Fruit fly (Drosophila melanogaster) whole organism, embryonic: ENCODE measurements around the gene Obp99c.
A peak's percentile ranks its signal among the peaks of the same experiment; 100 is the strongest.

Source experiments
- BEAF-32 ChIP-seq: fragments of 200-800 bp; sonication (Bioruptor generic); optimal IDR thresholded peaks from 3 replicates; lab custom pipeline; 2017; ENCODE audit warnings: missing biosample characterization, missing genetic modification characterization, mild to moderate bottlenecking, moderate library complexity, missing genetic modification reagents
- CG10543 ChIP-seq: fragments of 200-800 bp; sonication (Bioruptor generic); optimal IDR thresholded peaks from 3 replicates; lab custom pipeline; 2017; ENCODE audit warnings: missing biosample characterization, mild to moderate bottlenecking, missing genetic modification characterization, moderate library complexity
- CG12659 ChIP-seq: fragments of 200-800 bp; sonication (Bioruptor generic); optimal IDR thresholded peaks from 3 replicates; lab custom pipeline; 2017; ENCODE audit warnings: mild to moderate bottlenecking, missing biosample characterization, missing genetic modification reagents, missing genetic modification characterization
- CG12942 ChIP-seq: fragments of 200-800 bp; sonication (Bioruptor generic); optimal IDR thresholded peaks from 3 replicates; lab custom pipeline; 2016; ENCODE audit warnings: missing biosample characterization, missing genetic modification characterization
- CG13775 ChIP-seq: fragments of 200-800 bp; sonication (Bioruptor generic); optimal IDR thresholded peaks from 3 replicates; lab custom pipeline; 2017; ENCODE audit warnings: missing biosample characterization, mild to moderate bottlenecking, missing genetic modification characterization
- CG1602 ChIP-seq: fragments of 200-800 bp; sonication (Bioruptor generic); optimal IDR thresholded peaks from 3 replicates; lab custom pipeline; 2016; ENCODE audit warnings: missing biosample characterization, missing genetic modification characterization
- CG17912 ChIP-seq: fragments of 200-800 bp; sonication (Bioruptor generic); optimal IDR thresholded peaks from 2 replicates; lab custom pipeline; 2018; ENCODE audit warnings: missing biosample characterization, mild to moderate bottlenecking, missing genetic modification characterization
- CG30431 ChIP-seq: fragments of 200-800 bp; sonication (Bioruptor generic); optimal IDR thresholded peaks from 2 replicates; lab custom pipeline; 2017; ENCODE audit warnings: missing biosample characterization, missing genetic modification characterization
- CG31441 ChIP-seq: fragments of 200-800 bp; sonication (Bioruptor generic); IDR thresholded peaks from 2 replicates; pipeline ENCODE4 v1.3.6; 2022; ENCODE audit warnings: missing biosample characterization, missing genetic modification characterization
- CG3726 ChIP-seq: fragments of 200-800 bp; sonication (Bioruptor generic); IDR thresholded peaks from 3 replicates; pipeline ENCODE4, ENCODE4 v1.3.6; 2022; ENCODE audit warnings: missing biosample characterization, missing genetic modification characterization
- CG4360 ChIP-seq: fragments of 200-800 bp; sonication (Bioruptor generic); IDR thresholded peaks from 2 replicates; pipeline ENCODE4 v1.3.6; 2022; ENCODE audit warnings: missing biosample characterization, missing genetic modification characterization
- CG4404 ChIP-seq: fragments of 200-800 bp; sonication (Bioruptor generic); IDR thresholded peaks from 2 replicates; pipeline ENCODE4 v1.3.6; 2022; ENCODE audit warnings: missing biosample characterization, missing genetic modification characterization
- CG4820 ChIP-seq: fragments of 200-800 bp; sonication (Bioruptor generic); optimal IDR thresholded peaks from 3 replicates; lab custom pipeline; 2016; ENCODE audit warnings: missing biosample characterization, missing genetic modification characterization
- CG6813 ChIP-seq: fragments of 200-800 bp; sonication (Bioruptor generic); optimal IDR thresholded peaks from 2 replicates; lab custom pipeline; 2017; ENCODE audit warnings: missing biosample characterization, missing genetic modification characterization, mild to moderate bottlenecking, moderate library complexity, missing genetic modification reagents
- CG8290 ChIP-seq, 3 experiments: fragments of 200-800 bp; sonication (Bioruptor generic); optimal IDR thresholded peaks; 2 replicates each; lab custom pipeline; 2016 to 2019; ENCODE audit warnings: missing biosample characterization in 3 of 3, missing genetic modification characterization in 3 of 3, mild to moderate bottlenecking in 2 of 3, moderate library complexity in 1 of 3
- D ChIP-seq, 2 experiments: fragments of 200-800 bp in 1 of 2; fragments of >200 bp in 1 of 2; sonication (Bioruptor generic) in 1 of 2; optimal IDR thresholded peaks; 2 replicates in 1 of 2; 3 replicates in 1 of 2; lab custom pipeline; 2017; ENCODE audit warnings: mild to moderate bottlenecking in 1 of 2, missing biosample characterization in 1 of 2, missing genetic modification characterization in 1 of 2, missing genetic modification reagents in 1 of 2
- ERR ChIP-seq: fragments of 200-800 bp; sonication (Bioruptor generic); optimal IDR thresholded peaks from 2 replicates; lab custom pipeline; 2016; ENCODE audit warnings: missing biosample characterization, missing genetic modification characterization
- Eip74EF ChIP-seq, 2 experiments: fragments of 200-800 bp in 1 of 2; fragments of >200 bp in 1 of 2; sonication (Bioruptor generic) in 1 of 2; optimal IDR thresholded peaks; 2 replicates each; lab custom pipeline; 2017 to 2019; ENCODE audit warnings: missing biosample characterization in 2 of 2, missing genetic modification characterization in 2 of 2, mild to moderate bottlenecking in 1 of 2, moderate library complexity in 1 of 2
- Ets65A ChIP-seq: fragments of 200-800 bp; sonication (Bioruptor generic); peaks from one replicate; lab custom pipeline; 2016; ENCODE audit warnings: missing biosample characterization, missing genetic modification characterization
- Gsc ChIP-seq: fragments of 200-800 bp; sonication (Bioruptor generic); IDR thresholded peaks from 2 replicates; pipeline ENCODE4 v1.3.6; 2022; ENCODE audit warnings: missing biosample characterization, missing genetic modification characterization
- Mrtf ChIP-seq: fragments of 200-800 bp; sonication (Bioruptor generic); IDR thresholded peaks from 3 replicates; pipeline ENCODE4 v1.3.6; 2022; ENCODE audit warnings: missing biosample characterization, missing genetic modification characterization
- NfI ChIP-seq: fragments of 200-800 bp; sonication (Bioruptor generic); optimal IDR thresholded peaks from 3 replicates; lab custom pipeline; 2018; ENCODE audit warnings: missing biosample characterization, mild to moderate bottlenecking, missing genetic modification characterization, moderate library complexity
- Pdp1 ChIP-seq, 2 experiments: fragments of 200-800 bp; sonication (Bioruptor generic); optimal IDR thresholded peaks; 3 replicates each; lab custom pipeline; 2016; ENCODE audit warnings: missing biosample characterization in 2 of 2, missing genetic modification characterization in 2 of 2, mild to moderate bottlenecking in 1 of 2, moderate library complexity in 1 of 2
- Tbp ChIP-seq: fragments of >200 bp; optimal IDR thresholded peaks from 2 replicates; lab custom pipeline; 2018; ENCODE audit warnings: missing biosample characterization, missing genetic modification characterization
- Vsx1 ChIP-seq: fragments of 200-800 bp; sonication (Bioruptor generic); optimal IDR thresholded peaks from 2 replicates; lab custom pipeline; 2017; ENCODE audit warnings: missing biosample characterization, mild to moderate bottlenecking, missing genetic modification characterization, missing genetic modification reagents
- Xrp1 ChIP-seq: fragments of 200-800 bp; sonication (Bioruptor generic); IDR thresholded peaks from 2 replicates; pipeline ENCODE4 v1.3.6; 2022; ENCODE audit warnings: missing biosample characterization, missing genetic modification characterization
- ap ChIP-seq: fragments of 200-800 bp; sonication (Bioruptor generic); IDR thresholded peaks from 2 replicates; pipeline ENCODE4 v1.3.6; 2022; ENCODE audit warnings: missing biosample characterization, missing genetic modification characterization
- ara ChIP-seq: fragments of 200-800 bp; sonication (Bioruptor generic); IDR thresholded peaks from 2 replicates; pipeline ENCODE4 v1.3.6; 2022; ENCODE audit warnings: missing biosample characterization, missing genetic modification characterization
- bowl ChIP-seq: fragments of 200-800 bp; sonication (Bioruptor generic); IDR thresholded peaks from 2 replicates; pipeline ENCODE4 v1.3.6; 2022; ENCODE audit warnings: missing biosample characterization, missing genetic modification characterization
- bsh ChIP-seq, 2 experiments: fragments of 200-800 bp; sonication (Bioruptor generic); optimal IDR thresholded peaks; 2 replicates each; lab custom pipeline; 2017 to 2018; ENCODE audit warnings: mild to moderate bottlenecking in 2 of 2, missing biosample characterization in 2 of 2, missing genetic modification characterization in 2 of 2, moderate library complexity in 1 of 2
- caup ChIP-seq: fragments of 200-800 bp; sonication (Bioruptor generic); optimal IDR thresholded peaks from 3 replicates; lab custom pipeline; 2017; ENCODE audit warnings: missing biosample characterization, mild to moderate bottlenecking, missing genetic modification characterization, moderate library complexity; ENCODE audit not compliant: severe bottlenecking
- cwo ChIP-seq: fragments of 200-800 bp; sonication (Bioruptor generic); optimal IDR thresholded peaks from 3 replicates; lab custom pipeline; 2017; ENCODE audit warnings: missing biosample characterization, missing genetic modification characterization, mild to moderate bottlenecking, moderate library complexity, missing genetic modification reagents
- da ChIP-seq: fragments of 200-800 bp; sonication (Bioruptor generic); optimal IDR thresholded peaks from 2 replicates; lab custom pipeline; 2016; ENCODE audit warnings: missing biosample characterization, missing genetic modification characterization
- dan ChIP-seq: fragments of 200-800 bp; sonication (Bioruptor generic); IDR thresholded peaks from 2 replicates; pipeline ENCODE4 v1.3.6; 2022; ENCODE audit warnings: missing biosample characterization, missing genetic modification characterization
- dati ChIP-seq: fragments of 200-800 bp; sonication (Bioruptor generic); IDR thresholded peaks from 2 replicates; pipeline ENCODE4 v1.3.6; 2022; ENCODE audit warnings: missing biosample characterization, missing genetic modification characterization
- dmrt99B ChIP-seq: fragments of 200-800 bp; sonication (Bioruptor generic); optimal IDR thresholded peaks from 2 replicates; lab custom pipeline; 2018; ENCODE audit warnings: missing biosample characterization, mild to moderate bottlenecking, missing genetic modification characterization, moderate library complexity
- dpn ChIP-seq, 2 experiments: fragments of 200-800 bp; sonication (Bioruptor generic); optimal IDR thresholded peaks; 3 replicates each; lab custom pipeline; 2016; ENCODE audit warnings: missing biosample characterization in 2 of 2, missing genetic modification characterization in 2 of 2
- fd96Cb ChIP-seq: fragments of 200-800 bp; sonication (Bioruptor generic); optimal IDR thresholded peaks from 2 replicates; lab custom pipeline; 2018; ENCODE audit warnings: missing biosample characterization, mild to moderate bottlenecking, missing genetic modification characterization, moderate library complexity
- hbn ChIP-seq: fragments of 200-800 bp; sonication (Bioruptor generic); IDR thresholded peaks from 2 replicates; pipeline ENCODE4 v1.3.6; 2022; ENCODE audit warnings: missing biosample characterization, missing genetic modification characterization; ENCODE audit not compliant: partially characterized antibody
- klu ChIP-seq: fragments of 200-800 bp; sonication (Bioruptor generic); IDR thresholded peaks from 2 replicates; pipeline ENCODE4 v1.3.6; 2022; ENCODE audit warnings: missing biosample characterization, missing genetic modification characterization
- lab ChIP-seq: fragments of 200-800 bp; sonication (Bioruptor generic); optimal IDR thresholded peaks from 3 replicates; lab custom pipeline; 2017; ENCODE audit warnings: missing biosample characterization, missing genetic modification characterization, mild to moderate bottlenecking, moderate library complexity, missing genetic modification reagents
- lbe ChIP-seq: fragments of 200-800 bp; sonication (Bioruptor generic); optimal IDR thresholded peaks from 2 replicates; lab custom pipeline; 2016; ENCODE audit warnings: missing biosample characterization, mild to moderate bottlenecking, missing genetic modification characterization
- nerfin-2 ChIP-seq: fragments of 200-800 bp; sonication (Bioruptor generic); IDR thresholded peaks from 2 replicates; pipeline ENCODE4 v1.3.6; 2022; ENCODE audit warnings: missing biosample characterization, missing genetic modification characterization; ENCODE audit not compliant: partially characterized antibody
- psq ChIP-seq: fragments of 200-800 bp; sonication (Bioruptor generic); optimal IDR thresholded peaks from 2 replicates; lab custom pipeline; 2017; ENCODE audit warnings: missing biosample characterization, missing genetic modification characterization
- schlank ChIP-seq: fragments of 200-800 bp; sonication (Bioruptor generic); optimal IDR thresholded peaks from 2 replicates; lab custom pipeline; 2018; ENCODE audit warnings: missing biosample characterization, mild to moderate bottlenecking, missing genetic modification characterization
- sens-2 ChIP-seq: fragments of 200-800 bp; sonication (Bioruptor generic); IDR thresholded peaks from 2 replicates; pipeline ENCODE4 v1.3.6; 2022; ENCODE audit warnings: missing biosample characterization, missing genetic modification characterization
- shn ChIP-seq: fragments of 200-800 bp; sonication (Bioruptor generic); optimal IDR thresholded peaks from 3 replicates; lab custom pipeline; 2016; ENCODE audit warnings: missing biosample characterization, missing genetic modification characterization
- sima ChIP-seq: fragments of 200-800 bp; sonication (Bioruptor generic); optimal IDR thresholded peaks from 2 replicates; lab custom pipeline; 2016; ENCODE audit warnings: missing biosample characterization, missing genetic modification characterization
- slbo ChIP-seq: fragments of 200-800 bp; sonication (Bioruptor generic); IDR thresholded peaks from 2 replicates; pipeline ENCODE4 v1.3.6; 2022; ENCODE audit warnings: missing biosample characterization, missing genetic modification characterization
- zfh2 ChIP-seq: fragments of 200-800 bp; sonication (Bioruptor generic); optimal IDR thresholded peaks from 2 replicates; lab custom pipeline; 2016; ENCODE audit warnings: missing biosample characterization, missing genetic modification characterization

The Obp99c gene

dm6 chr3R:29651488-29651887, 37.6 kb downstream of the Obp99c start (continued):
- TF ChIP-seq CG31441, result no peak
- no peak for TF ChIP-seq nerfin-2
- no peak for TF ChIP-seq da
- TF ChIP-seq Ets65A, result peak; percentile 50
- TF ChIP-seq caup (GFP tag; lab: Kevin White, UChicago), result peak; percentile 55
- peak; percentile 73 for TF ChIP-seq dmrt99B (tag; lab: Kevin White, UChicago)
- no peak for TF ChIP-seq klu
- no peak for TF ChIP-seq Tbp
- no peak for TF ChIP-seq CG3726 (GFP tag; lab: Robert Waterston, UW)
- TF ChIP-seq zfh2 (GFP tag; lab: Kevin White, UChicago), result no peak
- TF ChIP-seq CG17912, result no peak
- TF ChIP-seq Mrtf (GFP tag; lab: Robert Waterston, UW), result no peak
- no peak for TF ChIP-seq shn
- TF ChIP-seq Xrp1, result no peak
- TF ChIP-seq ara (GFP tag; lab: Robert Waterston, UW), result no peak
- no peak for TF ChIP-seq Vsx1 (GFP tag; lab: Kevin White, UChicago)
- TF ChIP-seq bsh (GFP tag; optimal IDR thresholded peaks at IDR 0.05; lab: Kevin White, UChicago), result no peak
- no peak for TF ChIP-seq fd96Cb (tag; lab: Kevin White, UChicago)
- TF ChIP-seq CG4360 (GFP tag; lab: Robert Waterston, UW), result no peak
- peak; percentile 22; the same call in 1 of the 2 replicates for TF ChIP-seq CG4404 (GFP tag; lab: Robert Waterston, UW)
- peak; percentile 47 for TF ChIP-seq cwo
- TF ChIP-seq CG30431 (GFP tag; lab: Kevin White, UChicago), result no peak
- TF ChIP-seq bowl (GFP tag; lab: Robert Waterston, UW), result no peak
- peak in 1 of 2 experiments; percentile 15 for TF ChIP-seq Pdp1 (GFP tag; optimal IDR thresholded peaks at IDR 0.05; lab: Kevin White, UChicago)
- no peak for TF ChIP-seq CG1602 (GFP tag; lab: Kevin White, UChicago)
- no peak for TF ChIP-seq CG8290 (GFP tag; optimal IDR thresholded peaks at IDR 0.05; lab: Kevin White, UChicago)
- peak in 1 of 2 experiments; percentile 41 for TF ChIP-seq CG8290 (tag; optimal IDR thresholded peaks at IDR 0.05; lab: Kevin White, UChicago)
- no peak for TF ChIP-seq dan
- no peak for TF ChIP-seq Gsc
- TF ChIP-seq dpn (GFP tag; optimal IDR thresholded peaks at IDR 0.05; lab: Kevin White, UChicago), result peak; percentile 1 to 34
- no peak for TF ChIP-seq CG12942 (GFP tag; lab: Kevin White, UChicago)
- TF ChIP-seq lab (GFP tag; lab: Kevin White, UChicago), result peak; percentile 80
- no peak for TF ChIP-seq Eip74EF (GFP tag; optimal IDR thresholded peaks at IDR 0.05; lab: Kevin White, UChicago)
- TF ChIP-seq BEAF-32 (GFP tag; lab: Kevin White, UChicago), result no peak
- no peak for TF ChIP-seq dati (GFP tag; lab: Robert Waterston, UW)
- no peak for TF ChIP-seq sens-2 (GFP tag; lab: Robert Waterston, UW)
- no peak for TF ChIP-seq hbn (GFP tag; lab: Robert Waterston, UW)
- TF ChIP-seq D (optimal IDR thresholded peaks at IDR 0.05; lab: Kevin White, UChicago), result no peak
- no peak for TF ChIP-seq D (GFP tag; optimal IDR thresholded peaks at IDR 0.05; lab: Kevin White, UChicago)
- TF ChIP-seq ap, result no peak
- TF ChIP-seq CG6813 (GFP tag; lab: Kevin White, UChicago), result no peak
- no peak for TF ChIP-seq ERR (GFP tag; lab: Kevin White, UChicago)
- no peak for TF ChIP-seq sima (GFP tag; lab: Kevin White, UChicago)
- no peak for TF ChIP-seq psq (GFP tag; lab: Kevin White, UChicago)
- peak; percentile 30 for TF ChIP-seq NfI (GFP tag; lab: Kevin White, UChicago)
- peak; percentile 14 for TF ChIP-seq CG12659 (GFP tag; lab: Kevin White, UChicago)
- TF ChIP-seq slbo (GFP tag; lab: Robert Waterston, UW), result peak; percentile 56; the same call in 1 of the 2 replicates
- TF ChIP-seq CG10543 (GFP tag; lab: Kevin White, UChicago), result no peak
- no peak for TF ChIP-seq lbe (GFP tag; lab: Kevin White, UChicago)
- no peak for TF ChIP-seq schlank
- TF ChIP-seq CG4820 (GFP tag; lab: Kevin White, UChicago), result peak; percentile 20
- TF ChIP-seq CG13775 (GFP tag; lab: Kevin White, UChicago), result peak; percentile 23
